Fruit fly (Drosophila melanogaster) whole organism, embryonic: ENCODE data around the gene mmy.

Experiments used
- Awh ChIP-seq: fragments of 200-800 bp; sonication (Bioruptor generic); IDR thresholded peaks from 2 replicates; pipeline ENCODE4, ENCODE4 v1.3.6; 2022; ENCODE audit warnings: missing biosample characterization, missing genetic modification characterization
- CG1233 ChIP-seq: fragments of 200-800 bp; sonication (Bioruptor generic); optimal IDR thresholded peaks from 4 replicates; lab custom pipeline; 2018; ENCODE audit warnings: missing biosample characterization, mild to moderate bottlenecking, missing genetic modification characterization
- CG15011 ChIP-seq: fragments of 200-800 bp; sonication (Bioruptor generic); optimal IDR thresholded peaks from 3 replicates; lab custom pipeline; 2018; ENCODE audit warnings: missing biosample characterization, mild to moderate bottlenecking, missing genetic modification characterization
- CG15073 ChIP-seq: fragments of 200-800 bp; sonication (Bioruptor generic); optimal IDR thresholded peaks from 2 replicates; lab custom pipeline; 2016; ENCODE audit warnings: missing biosample characterization, missing genetic modification characterization
- CG1602 ChIP-seq: fragments of 200-800 bp; sonication (Bioruptor generic); optimal IDR thresholded peaks from 3 replicates; lab custom pipeline; 2016; ENCODE audit warnings: missing biosample characterization, missing genetic modification characterization
- CG1603 ChIP-seq: fragments of 200-800 bp; sonication (Bioruptor generic); optimal IDR thresholded peaks from 2 replicates; lab custom pipeline; 2019; ENCODE audit warnings: missing biosample characterization, mild to moderate bottlenecking, missing genetic modification characterization, moderate library complexity
- CG3281 ChIP-seq: fragments of 200-800 bp; sonication (Bioruptor generic); optimal IDR thresholded peaks from 3 replicates; lab custom pipeline; 2017; ENCODE audit warnings: missing biosample characterization, mild to moderate bottlenecking, missing genetic modification characterization
- CG34224 ChIP-seq: fragments of 200-800 bp; sonication (Bioruptor generic); IDR thresholded peaks from 3 replicates; pipeline ENCODE4 v1.3.6; 2022; ENCODE audit warnings: missing biosample characterization, missing genetic modification characterization; ENCODE audit not compliant: partially characterized antibody
- CG42726 ChIP-seq: fragments of 200-800 bp; sonication (Bioruptor generic); IDR thresholded peaks from 2 replicates; pipeline ENCODE4 v1.3.6; 2022; ENCODE audit warnings: missing biosample characterization, missing genetic modification characterization; ENCODE audit not compliant: partially characterized antibody
- CG5953 ChIP-seq: fragments of 200-800 bp; sonication (Bioruptor generic); IDR thresholded peaks from 2 replicates; pipeline ENCODE4 v1.3.6; 2022; ENCODE audit warnings: missing biosample characterization, missing genetic modification characterization
- CG6791 ChIP-seq: fragments of 200-800 bp; sonication (Bioruptor generic); IDR thresholded peaks from 3 replicates; pipeline ENCODE4 v1.3.6; 2022; ENCODE audit warnings: missing biosample characterization, missing genetic modification characterization; ENCODE audit not compliant: partially characterized antibody
- CG7357 ChIP-seq: fragments of 200-800 bp; sonication (Bioruptor generic); IDR thresholded peaks from 3 replicates; pipeline ENCODE4 v1.3.6; 2022; ENCODE audit warnings: missing biosample characterization, missing genetic modification characterization
- CG7786 ChIP-seq: fragments of 200-800 bp; sonication (Bioruptor generic); optimal IDR thresholded peaks from 2 replicates; lab custom pipeline; 2016; ENCODE audit warnings: missing biosample characterization, missing genetic modification characterization
- Chrac-16 ChIP-seq: fragments of 200-800 bp; sonication (Bioruptor generic); optimal IDR thresholded peaks from 3 replicates; lab custom pipeline; 2016; ENCODE audit warnings: missing biosample characterization, missing genetic modification characterization
- D19B ChIP-seq: fragments of 200-800 bp; sonication (Bioruptor generic); optimal IDR thresholded peaks from 2 replicates; lab custom pipeline; 2017; ENCODE audit warnings: missing biosample characterization, mild to moderate bottlenecking, missing genetic modification characterization
- Doc2 ChIP-seq: fragments of 200-800 bp; sonication (Bioruptor generic); IDR thresholded peaks from 2 replicates; pipeline ENCODE4 v1.3.6; 2022; ENCODE audit warnings: missing biosample characterization, missing genetic modification characterization
- Dp ChIP-seq: fragments of 200-800 bp; sonication (Bioruptor generic); optimal IDR thresholded peaks from 2 replicates; lab custom pipeline; 2018; ENCODE audit warnings: missing biosample characterization, mild to moderate bottlenecking, missing genetic modification characterization, moderate library complexity
- E2f2 ChIP-seq: fragments of 200-800 bp; sonication (Bioruptor generic); IDR thresholded peaks from 2 replicates; pipeline ENCODE4 v1.3.6; 2022; ENCODE audit warnings: missing biosample characterization, missing genetic modification characterization
- Myb ChIP-seq: fragments of 200-800 bp; sonication (Bioruptor generic); optimal IDR thresholded peaks from 2 replicates; lab custom pipeline; 2016; ENCODE audit warnings: missing biosample characterization, missing genetic modification characterization
- Oaz ChIP-seq: fragments of 200-800 bp; sonication (Bioruptor generic); IDR thresholded peaks from 2 replicates; pipeline ENCODE4 v1.3.6; 2022; ENCODE audit warnings: missing biosample characterization, missing genetic modification characterization
- Sry-δ ChIP-seq: fragments of 200-800 bp; sonication (Bioruptor generic); optimal IDR thresholded peaks from 2 replicates; lab custom pipeline; 2016; ENCODE audit warnings: missing biosample characterization, missing genetic modification characterization
- Stat92E ChIP-seq, 3 experiments: fragments of >200 bp in 2 of 3; fragments of 200-800 bp in 1 of 3; sonication (Bioruptor generic) in 1 of 3; optimal IDR thresholded peaks; 2 replicates each; lab custom pipeline; 2017 to 2019; ENCODE audit warnings: missing biosample characterization in 3 of 3, missing genetic modification characterization in 3 of 3, mild to moderate bottlenecking in 1 of 3, moderate library complexity in 1 of 3
- Trl ChIP-seq, 3 experiments: fragments of >200 bp in 2 of 3; fragments of 200-800 bp in 1 of 3; sonication (Bioruptor generic) in 1 of 3; optimal IDR thresholded peaks; 2 replicates in 1 of 3; 3 replicates in 2 of 3; lab custom pipeline; 2016 to 2017; ENCODE audit warnings: missing biosample characterization in 1 of 3, missing genetic modification characterization in 1 of 3
- bab2 ChIP-seq: fragments of 200-800 bp; sonication (Bioruptor generic); optimal IDR thresholded peaks from 2 replicates; lab custom pipeline; 2016; ENCODE audit warnings: missing biosample characterization, missing genetic modification characterization
- chinmo ChIP-seq: fragments of 200-800 bp; sonication (Bioruptor generic); IDR thresholded peaks from 4 replicates; pipeline ENCODE4 v1.3.6; 2022; ENCODE audit warnings: missing biosample characterization, missing genetic modification characterization; ENCODE audit not compliant: partially characterized antibody
- ewg ChIP-seq: fragments of 200-800 bp; sonication (Bioruptor generic); optimal IDR thresholded peaks from 3 replicates; lab custom pipeline; 2017; ENCODE audit warnings: mild to moderate bottlenecking, missing biosample characterization, missing genetic modification reagents, missing genetic modification characterization
- fd64A ChIP-seq: fragments of 200-800 bp; sonication (Bioruptor generic); optimal IDR thresholded peaks from 3 replicates; lab custom pipeline; 2018; ENCODE audit warnings: missing biosample characterization, mild to moderate bottlenecking, missing genetic modification characterization
- fu2 ChIP-seq: fragments of 200-800 bp; sonication (Bioruptor generic); optimal IDR thresholded peaks from 2 replicates; lab custom pipeline; 2016; ENCODE audit warnings: missing biosample characterization, missing genetic modification characterization
- gcm ChIP-seq: fragments of 200-800 bp; sonication (Bioruptor generic); optimal IDR thresholded peaks from 2 replicates; lab custom pipeline; 2019; ENCODE audit warnings: missing biosample characterization, mild to moderate bottlenecking, missing genetic modification characterization, moderate library complexity
- hkb ChIP-seq, 2 experiments: fragments of 200-800 bp in 1 of 2; fragments of >200 bp in 1 of 2; sonication (Bioruptor generic) in 1 of 2; IDR thresholded peaks in 1 of 2; optimal IDR thresholded peaks in 1 of 2; 2 replicates each; pipeline versions ENCODE4 v1.3.6 to Lab custom; 2017 to 2022; ENCODE audit warnings: missing biosample characterization in 1 of 2, missing genetic modification characterization in 1 of 2
- kah ChIP-seq: fragments of 200-800 bp; sonication (Bioruptor generic); optimal IDR thresholded peaks from 2 replicates; lab custom pipeline; 2018; ENCODE audit warnings: missing biosample characterization, mild to moderate bottlenecking, missing genetic modification characterization
- ken ChIP-seq: fragments of 200-800 bp; sonication (Bioruptor generic); IDR thresholded peaks from 3 replicates; pipeline ENCODE4 v1.3.6; 2022; ENCODE audit warnings: missing biosample characterization, missing genetic modification characterization
- oc ChIP-seq: fragments of 200-800 bp; sonication (Bioruptor generic); optimal IDR thresholded peaks from 2 replicates; lab custom pipeline; 2018; ENCODE audit warnings: missing biosample characterization, mild to moderate bottlenecking, missing genetic modification characterization, moderate library complexity
- ro ChIP-seq: fragments of 200-800 bp; sonication (Bioruptor generic); IDR thresholded peaks from 2 replicates; pipeline ENCODE4 v1.3.6; 2022; ENCODE audit warnings: missing biosample characterization, missing genetic modification characterization
- run ChIP-seq: fragments of 200-800 bp; sonication (Bioruptor generic); optimal IDR thresholded peaks from 3 replicates; lab custom pipeline; 2018; ENCODE audit warnings: missing biosample characterization, mild to moderate bottlenecking, missing genetic modification characterization
- sob ChIP-seq: fragments of 200-800 bp; sonication (Bioruptor generic); IDR thresholded peaks from 2 replicates; pipeline ENCODE4 v1.3.6; 2022; ENCODE audit warnings: missing biosample characterization, missing genetic modification characterization
- tio ChIP-seq: fragments of 200-800 bp; sonication (Bioruptor generic); optimal IDR thresholded peaks from 2 replicates; lab custom pipeline; 2017; ENCODE audit warnings: missing biosample characterization, missing genetic modification characterization, inconsistent platforms
- z ChIP-seq: fragments of 200-800 bp; sonication (Bioruptor generic); IDR thresholded peaks from 3 replicates; pipeline ENCODE4 v1.3.6; 2022; ENCODE audit warnings: missing biosample characterization, missing genetic modification characterization
- zf30C ChIP-seq: fragments of 200-800 bp; sonication (Bioruptor generic); optimal IDR thresholded peaks from 3 replicates; lab custom pipeline; 2018; ENCODE audit warnings: missing biosample characterization, mild to moderate bottlenecking, missing genetic modification characterization

mmy gene

dm6 chr2L:6502887-6503723, 29.4 kb upstream of the mmy start (continued):
- TF ChIP-seq Trl (optimal IDR thresholded peaks at IDR 0.05; lab: Kevin White, UChicago) (peak; percentile 18 to 27), Trl (GFP tag; optimal IDR thresholded peaks at IDR 0.05; lab: Kevin White, UChicago) (no peak), CG3281 (no peak), z (GFP tag; lab: Robert Waterston, UW) (no peak), CG34224 (GFP tag; lab: Robert Waterston, UW) (no peak), sob (GFP tag; lab: Robert Waterston, UW) (0 out of 2 replicates have a peak, but pooled peaks have one; percentile 8), CG1602 (GFP tag; lab: Kevin White, UChicago) (no peak), hkb (optimal IDR thresholded peaks at IDR 0.05; lab: Kevin White, UChicago) (no peak), hkb (GFP tag; IDR thresholded peaks at IDR 0.05; lab: Robert Waterston, UW) (no peak), Awh (GFP tag; lab: Robert Waterston, UW) (no peak), ken (no peak), CG7357 (no peak), Oaz (no peak), CG42726 (GFP tag; lab: Robert Waterston, UW) (no peak), Dp (GFP tag; lab: Kevin White, UChicago) (no peak), Stat92E (GFP tag; optimal IDR thresholded peaks at IDR 0.05; lab: Kevin White, UChicago) (peak in 1 of 3 experiments; percentile 71), D19B (no peak), CG1603 (no peak), fu2 (GFP tag; lab: Kevin White, UChicago) (no peak), CG1233 (GFP tag; lab: Kevin White, UChicago) (no peak), E2f2 (GFP tag; lab: Robert Waterston, UW) (no peak), run (tag; lab: Kevin White, UChicago) (no peak), Myb (GFP tag; lab: Kevin White, UChicago) (no peak), gcm (GFP tag; lab: Kevin White, UChicago) (peak; percentile 55), CG15011 (GFP tag; lab: Kevin White, UChicago) (no peak), tio (GFP tag; lab: Kevin White, UChicago) (no peak), CG5953 (GFP tag; lab: Robert Waterston, UW) (no peak), fd64A (GFP tag; lab: Kevin White, UChicago) (no peak), chinmo (GFP tag; lab: Robert Waterston, UW) (0 out of 4 replicates have a peak, but pooled peaks have one; percentile 23), Doc2 (no peak), ewg (GFP tag; lab: Kevin White, UChicago) (no peak), CG7786 (GFP tag; lab: Kevin White, UChicago) (no peak), oc (tag; lab: Kevin White, UChicago) (no peak), CG15073 (GFP tag; lab: Kevin White, UChicago) (no peak), ro (GFP tag; lab: Robert Waterston, UW) (no peak), Chrac-16 (GFP tag; lab: Kevin White, UChicago) (no peak), kah (GFP tag; lab: Kevin White, UChicago) (no peak), zf30C (GFP tag; lab: Kevin White, UChicago) (no peak), bab2 (GFP tag; lab: Kevin White, UChicago) (no peak), CG6791 (GFP tag; lab: Robert Waterston, UW) (0 out of 3 replicates have a peak, but pooled peaks have one; percentile 38), Sry-δ (GFP tag; lab: Kevin White, UChicago) (no peak)
